Worm (Caenorhabditis elegans): ENCODE data around the gene K02E2.1.
"Not testable (repeated sequence)": the region's sequence is repeated elsewhere in the genome, so short reads cannot be mapped to it uniquely, and the experiment has no call there.

ce11 chrV:20303288-20303687 is 48.0 kb upstream of the K02E2.1 start, which contains the start of gene ZC15.3:
- TF ChIP-seq W03F9.2, dao-5, him-1 (tag; optimal IDR thresholded peaks at IDR 0.05): not testable (repeated sequence)
